Fruit fly (Drosophila melanogaster): Measurements from ENCODE around the gene alpha-Est6.

DNA sequence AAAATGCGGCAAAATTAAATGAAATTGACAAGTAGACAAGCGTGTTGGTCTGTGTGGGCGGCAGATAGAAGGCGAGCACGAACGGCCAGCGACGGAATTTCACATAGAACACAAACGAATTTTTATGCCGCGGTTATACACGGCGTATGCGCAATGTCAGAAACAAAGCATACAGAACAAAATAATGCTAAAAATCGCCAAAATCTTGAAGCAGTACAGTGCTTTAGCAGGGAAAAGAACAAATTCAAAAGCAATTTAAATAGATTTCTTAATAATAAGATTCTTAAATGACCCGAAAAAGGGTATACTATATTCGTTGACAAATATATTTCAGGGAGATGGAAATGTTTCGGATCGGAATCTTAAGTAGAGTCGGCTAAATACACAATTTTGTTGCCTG is 28.1 kb downstream of the alpha-Est6 start:
- TF ChIP-seq CG10348 (GFP tag; IDR thresholded peaks at IDR 0.05) (no peak), gl (tag; optimal IDR thresholded peaks at IDR 0.05) (no peak), CG9948 (tag; optimal IDR thresholded peaks at IDR 0.05) (no peak), D1 (tag; optimal IDR thresholded peaks at IDR 0.05) (no peak), CG8301 (tag; optimal IDR thresholded peaks at IDR 0.05) (no peak), CG13204 (GFP tag; optimal IDR thresholded peaks at IDR 0.05) (no peak), EcR (GFP tag; optimal IDR thresholded peaks at IDR 0.05) (no peak), CG15710 (tag; optimal IDR thresholded peaks at IDR 0.05) (no peak), CG12605 (GFP tag; IDR thresholded peaks at IDR 0.05) (no peak), CG4496 (GFP tag; IDR thresholded peaks at IDR 0.05) (no peak), CG17806 (tag; optimal IDR thresholded peaks at IDR 0.05) (no peak), fd96Ca (GFP tag; IDR thresholded peaks at IDR 0.05) (no peak), rn (GFP tag; IDR thresholded peaks at IDR 0.05) (no peak)

Data from whole organism, pupa.